Fruit fly (Drosophila melanogaster): ENCODE measurements around the gene CG34280.

Gene CG34280

DNA sequence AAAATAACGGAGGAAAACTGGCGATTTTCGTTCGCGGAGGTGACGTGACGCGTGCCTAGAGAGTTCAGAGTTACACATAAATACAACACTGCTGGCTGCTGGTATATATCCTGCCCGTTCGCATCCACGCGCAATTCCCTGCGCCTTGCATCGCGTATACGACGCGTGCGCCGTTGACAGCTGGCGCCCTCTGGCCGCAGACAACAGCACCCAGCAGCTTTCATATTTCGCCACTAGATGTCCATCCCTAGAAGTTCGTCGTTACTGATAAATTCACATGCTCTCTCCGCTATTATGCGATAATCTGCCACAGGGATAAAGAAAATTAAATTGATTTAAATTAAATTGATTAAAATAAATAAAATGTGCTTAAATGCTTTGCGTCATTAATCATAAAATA is 1.1 kb downstream of the CG34280 start, which contains the start of gene Sur-8 (continued):
- TF ChIP-seq CG2875 (GFP tag; optimal IDR thresholded peaks at IDR 0.05), result peak; percentile 53
- TF ChIP-seq mam (GFP tag; optimal IDR thresholded peaks at IDR 0.05), result peak; percentile 69
- TF ChIP-seq Lim3 (GFP tag; IDR thresholded peaks at IDR 0.05), result no peak
- no peak for TF ChIP-seq CG8924 (tag; optimal IDR thresholded peaks at IDR 0.05)
- TF ChIP-seq grau (tag; optimal IDR thresholded peaks at IDR 0.05), result peak; percentile 63
- peak; percentile 50 for TF ChIP-seq Nf-YC (tag; optimal IDR thresholded peaks at IDR 0.05)
- no peak for TF ChIP-seq C15 (GFP tag; IDR thresholded peaks at IDR 0.05)
- peak; percentile 44 for TF ChIP-seq slp2 (GFP tag; optimal IDR thresholded peaks at IDR 0.05)
- TF ChIP-seq so (GFP tag; IDR thresholded peaks at IDR 0.05), result 0 out of 3 replicates have a peak, but pooled peaks have one; percentile 58
- TF ChIP-seq zfh2 (GFP tag; optimal IDR thresholded peaks at IDR 0.05), result peak; percentile 13
- TF ChIP-seq CG1024 (GFP tag; IDR thresholded peaks at IDR 0.05), result peak; percentile 80
- TF ChIP-seq stwl (tag; optimal IDR thresholded peaks at IDR 0.05), result peak; percentile 49
- no peak for TF ChIP-seq Dll (GFP tag; IDR thresholded peaks at IDR 0.05; ENCODE audit: partially characterized antibody)
- peak; percentile 14 for TF ChIP-seq CG16815 (GFP tag; optimal IDR thresholded peaks at IDR 0.05)
- peak; percentile 4 for TF ChIP-seq BEAF-32 (GFP tag; optimal IDR thresholded peaks at IDR 0.05)
- TF ChIP-seq CG12071 (GFP tag; optimal IDR thresholded peaks at IDR 0.05), result peak; percentile 48
- peak; percentile 99 for TF ChIP-seq ewg (GFP tag; optimal IDR thresholded peaks at IDR 0.05)
- TF ChIP-seq CG1792 (GFP tag; optimal IDR thresholded peaks at IDR 0.05), result peak; percentile 13
- peak; percentile 23 for TF ChIP-seq Sry-δ (GFP tag; optimal IDR thresholded peaks at IDR 0.05)
- no peak for TF ChIP-seq Hmx (GFP tag; optimal IDR thresholded peaks at IDR 0.05)
- peak; percentile 50; the same call in 2 of the 3 replicates for TF ChIP-seq Opbp (GFP tag; IDR thresholded peaks at IDR 0.05; ENCODE audit: partially characterized antibody)
- TF ChIP-seq stc (GFP tag; IDR thresholded peaks at IDR 0.05), result peak; percentile 39; the same call in 1 of the 2 replicates
- peak; percentile 53; the same call in 1 of the 2 replicates for TF ChIP-seq CG42726 (GFP tag; IDR thresholded peaks at IDR 0.05; ENCODE audit: partially characterized antibody)
- TF ChIP-seq cato (GFP tag; optimal IDR thresholded peaks at IDR 0.05; ENCODE audit: borderline replicate concordance), result no peak
- TF ChIP-seq NK7.1 (GFP tag; optimal IDR thresholded peaks at IDR 0.05), result peak; percentile 30
- peak; percentile 34 for TF ChIP-seq CG11398 (GFP tag; optimal IDR thresholded peaks at IDR 0.05)
- peak; percentile 40; the same call in 1 of the 2 replicates for TF ChIP-seq rib (GFP tag; IDR thresholded peaks at IDR 0.05)
- TF ChIP-seq dysf (GFP tag; IDR thresholded peaks at IDR 0.05), result peak; percentile 76
- TF ChIP-seq CG8359 (GFP tag; optimal IDR thresholded peaks at IDR 0.05; ENCODE audit: borderline replicate concordance), result peak; percentile 47
- peak; percentile 51; the same call in 1 of the 2 replicates for TF ChIP-seq CG6272 (GFP tag; IDR thresholded peaks at IDR 0.05)
- no peak for TF ChIP-seq CG15011 (GFP tag; optimal IDR thresholded peaks at IDR 0.05)
- peak; percentile 45 for TF ChIP-seq CG12744 (GFP tag; optimal IDR thresholded peaks at IDR 0.05)
- peak; percentile 42 for TF ChIP-seq NC2α (GFP tag; optimal IDR thresholded peaks at IDR 0.05)
- TF ChIP-seq CG10959 (GFP tag; IDR thresholded peaks at IDR 0.05), result peak; percentile 29; the same call in 1 of the 2 replicates
- TF ChIP-seq CG18476 (GFP tag; optimal IDR thresholded peaks at IDR 0.05), result no peak
- no peak for TF ChIP-seq D (optimal IDR thresholded peaks at IDR 0.05)
- peak; percentile 45 for TF ChIP-seq D (GFP tag; optimal IDR thresholded peaks at IDR 0.05)
- peak; percentile 61; the same call in 2 of the 3 replicates for TF ChIP-seq ase (GFP tag; IDR thresholded peaks at IDR 0.05)
- peak; percentile 21; the same call in 1 of the 2 replicates for TF ChIP-seq al (GFP tag; IDR thresholded peaks at IDR 0.05)
- TF ChIP-seq dmrt99B (tag; optimal IDR thresholded peaks at IDR 0.05), result peak; percentile 55
- TF ChIP-seq CG10979 (tag; optimal IDR thresholded peaks at IDR 0.05), result peak; percentile 88
- no peak for TF ChIP-seq CG33557 (GFP tag; optimal IDR thresholded peaks at IDR 0.05)
